Worm (Caenorhabditis elegans) whole organism, L4 larva: ENCODE results near the gene hpo-15.

ENCODE experiments used
- nhr-237 ChIP-seq: sonication (generic microtip); optimal IDR thresholded peaks from 2 replicates; lab custom pipeline; 2017; ENCODE audit warnings: missing biosample characterization, missing genetic modification characterization
- nhr-25 ChIP-seq: sonication (generic microtip); optimal IDR thresholded peaks from 2 replicates; lab custom pipeline; 2017; ENCODE audit warnings: missing genetic modification characterization, mild to moderate bottlenecking, missing compliant biosample characterization, antibody characterized with exemption, moderate library complexity, borderline replicate concordance; ENCODE audit not compliant: insufficient read depth
- php-3 ChIP-seq: fragments of 200-800 bp; sonication (Bioruptor generic); IDR thresholded peaks from 2 replicates; pipeline ENCODE4 v1.3.6; 2022; ENCODE audit warnings: missing genetic modification reagents, missing genetic modification characterization, missing compliant biosample characterization

DNA sequence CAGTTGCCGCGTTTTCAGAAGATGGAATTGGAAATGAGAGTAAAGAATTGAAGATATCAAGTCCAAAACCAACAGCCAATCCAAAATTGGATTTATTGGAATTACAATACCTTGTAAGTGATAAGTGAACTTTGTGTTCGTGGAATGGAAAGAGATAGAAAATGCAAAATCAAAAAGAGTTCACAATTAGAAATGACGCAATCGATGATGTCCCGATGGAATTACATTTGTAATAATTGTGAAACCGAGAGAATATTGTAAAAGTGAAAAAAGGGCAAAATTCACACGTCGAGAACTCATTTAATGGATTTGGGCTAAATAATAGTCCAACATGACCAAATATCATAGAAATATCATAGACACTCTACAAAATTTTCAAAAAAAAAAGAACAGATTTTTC is 11.6 kb upstream of the hpo-15 start:
- TF ChIP-seq nhr-237 (tag; lab: Kevin White, UChicago) (no peak), php-3 (GFP tag; lab: Robert Waterston, UW) (no peak), nhr-25 (tag; lab: Kevin White, UChicago) (no peak)
